Worm (Caenorhabditis elegans) whole organism, midembryonic: Measurements from ENCODE around the gene cpna-1.
"Not testable (repeated sequence)": the region's sequence is repeated elsewhere in the genome, so short reads cannot be mapped to it uniquely, and the experiment has no call there.

Experiments used
- T22C8.4 ChIP-seq: fragments of 200-800 bp; sonication (Bioruptor generic); IDR thresholded peaks from 2 replicates; pipeline ENCODE4 v1.3.6; 2022; ENCODE audit warnings: missing genetic modification characterization, missing compliant biosample characterization
- cog-1 ChIP-seq: sonication (generic microtip); optimal IDR thresholded peaks from 2 replicates; lab custom pipeline; 2016; ENCODE audit warnings: missing genetic modification characterization, missing compliant biosample characterization
- flt-1 ChIP-seq: fragments of 200-800 bp; sonication (Bioruptor generic); IDR thresholded peaks from 2 replicates; pipeline ENCODE4 v1.3.6; 2022; ENCODE audit warnings: missing genetic modification characterization, missing compliant biosample characterization
- klf-2 ChIP-seq: fragments of 200-800 bp; sonication (Bioruptor generic); conservative IDR thresholded peaks from 2 replicates; pipeline ENCODE4 v1.3.6; 2022; ENCODE audit warnings: missing genetic modification reagents, missing genetic modification characterization, missing compliant biosample characterization
- med-1 ChIP-seq: sonication (generic microtip); optimal IDR thresholded peaks from 2 replicates; lab custom pipeline; 2017; ENCODE audit warnings: missing genetic modification characterization, mild to moderate bottlenecking, missing compliant biosample characterization, antibody characterized with exemption, missing genetic modification reagents; ENCODE audit not compliant: insufficient read depth
- ref-1 ChIP-seq: fragments of 200-800 bp; sonication (Bioruptor generic); conservative IDR thresholded peaks from 2 replicates; pipeline ENCODE4 v1.3.6; 2022; ENCODE audit warnings: missing genetic modification reagents, missing genetic modification characterization, missing compliant biosample characterization
- tab-1 ChIP-seq: fragments of 200-800 bp; sonication (Bioruptor generic); IDR thresholded peaks from 2 replicates; pipeline ENCODE4 v1.3.6; 2022; ENCODE audit warnings: missing genetic modification characterization, missing compliant biosample characterization
- ztf-23 ChIP-seq: fragments of 200-800 bp; sonication (Bioruptor generic); IDR thresholded peaks from 2 replicates; pipeline ENCODE4 v1.3.6; 2022; ENCODE audit warnings: missing genetic modification reagents, missing genetic modification characterization, missing compliant biosample characterization
- ztf-29 ChIP-seq: fragments of 200-800 bp; sonication (Bioruptor generic); IDR thresholded peaks from 2 replicates; pipeline ENCODE4 v1.3.6; 2022; ENCODE audit warnings: missing genetic modification reagents, missing genetic modification characterization, missing compliant biosample characterization

Gene cpna-1

ce11 chrII:4186364-4186763 lies at the start of gene cpna-1:
Gene cpna-1 (plus strand): TSS chrII:4186664.
- no peak for TF ChIP-seq ztf-23
- TF ChIP-seq cog-1, result no peak
- no peak for TF ChIP-seq ref-1
- no peak for TF ChIP-seq flt-1 (GFP tag; lab: Robert Waterston, UW)
- no peak for TF ChIP-seq tab-1 (GFP tag; lab: Robert Waterston, UW)
- no peak for TF ChIP-seq T22C8.4 (GFP tag; lab: Robert Waterston, UW)
- no peak for TF ChIP-seq ztf-29 (GFP tag; lab: Robert Waterston, UW)
- no peak for TF ChIP-seq med-1 (GFP tag; lab: Kevin White, UChicago)
- TF ChIP-seq klf-2 (GFP tag; lab: Robert Waterston, UW), result no peak

- TF ChIP-seq klf-2 (GFP tag; lab: Robert Waterston, UW), result no peak
- no peak for TF ChIP-seq med-1 (GFP tag; lab: Kevin White, UChicago)
- TF ChIP-seq flt-1 (GFP tag; lab: Robert Waterston, UW), result no peak
- no peak for TF ChIP-seq tab-1 (GFP tag; lab: Robert Waterston, UW)
- no peak for TF ChIP-seq ztf-23
- TF ChIP-seq ref-1, result no peak
- TF ChIP-seq ztf-29 (GFP tag; lab: Robert Waterston, UW), result no peak
- TF ChIP-seq T22C8.4 (GFP tag; lab: Robert Waterston, UW), result no peak
- TF ChIP-seq cog-1, result no peak
Observed at ce11 chrII:4146039-4146438, 40.4 kb upstream of the cpna-1 start, which contains the start of gene F56D3.1. Gene F56D3.1 (plus strand): TSS chrII:4146339.

ce11 chrII:4150211-4150610 lies 36.3 kb upstream of the cpna-1 start:
- TF ChIP-seq T22C8.4 (GFP tag; lab: Robert Waterston, UW), result no peak
- TF ChIP-seq klf-2 (GFP tag; lab: Robert Waterston, UW), result no peak
- TF ChIP-seq ref-1, result no peak
- TF ChIP-seq med-1 (GFP tag; lab: Kevin White, UChicago), result no peak
- no peak for TF ChIP-seq tab-1 (GFP tag; lab: Robert Waterston, UW)
- no peak for TF ChIP-seq ztf-29 (GFP tag; lab: Robert Waterston, UW)
- TF ChIP-seq flt-1 (GFP tag; lab: Robert Waterston, UW), result no peak
- no peak for TF ChIP-seq cog-1
- no peak for TF ChIP-seq ztf-23

ce11 chrII:4151499-4152132 lies 34.8 kb upstream of the cpna-1 start:
- TF ChIP-seq cog-1, result no peak
- no peak for TF ChIP-seq T22C8.4 (GFP tag; lab: Robert Waterston, UW)
- no peak for TF ChIP-seq klf-2 (GFP tag; lab: Robert Waterston, UW)
- no peak for TF ChIP-seq ztf-29 (GFP tag; lab: Robert Waterston, UW)
- no peak for TF ChIP-seq med-1 (GFP tag; lab: Kevin White, UChicago)
- TF ChIP-seq ztf-23, result no peak
- TF ChIP-seq tab-1 (GFP tag; lab: Robert Waterston, UW), result no peak
- TF ChIP-seq flt-1 (GFP tag; lab: Robert Waterston, UW), result no peak
- no peak for TF ChIP-seq ref-1

ce11 chrII:4152864-4153263 lies 33.6 kb upstream of the cpna-1 start:
- TF ChIP-seq cog-1 (no peak), klf-2 (GFP tag; lab: Robert Waterston, UW) (no peak), ztf-23 (no peak), flt-1 (GFP tag; lab: Robert Waterston, UW) (no peak), tab-1 (GFP tag; lab: Robert Waterston, UW) (no peak), ref-1 (no peak), T22C8.4 (GFP tag; lab: Robert Waterston, UW) (no peak), med-1 (GFP tag; lab: Kevin White, UChicago) (no peak), ztf-29 (GFP tag; lab: Robert Waterston, UW) (no peak)

- TF ChIP-seq ztf-29 (GFP tag; lab: Robert Waterston, UW) (peak; percentile 49; the same call in 1 of the 2 replicates), T22C8.4 (GFP tag; lab: Robert Waterston, UW) (no peak), tab-1 (GFP tag; lab: Robert Waterston, UW) (no peak), cog-1 (no peak)
Observed at ce11 chrII:4155112-4155823, 31.2 kb upstream of the cpna-1 start, which contains the start of gene R03H10.2. Gene R03H10.2 (plus strand): TSS chrII:4155773.

ce11 chrII:4157817-4158216 lies 28.6 kb upstream of the cpna-1 start:
- no peak for TF ChIP-seq ztf-23
- no peak for TF ChIP-seq T22C8.4 (GFP tag; lab: Robert Waterston, UW)
- TF ChIP-seq cog-1, result no peak
- TF ChIP-seq ref-1, result no peak
- no peak for TF ChIP-seq klf-2 (GFP tag; lab: Robert Waterston, UW)

ce11 chrII:4159570-4159969 lies 26.9 kb upstream of the cpna-1 start:
- TF ChIP-seq flt-1 (GFP tag; lab: Robert Waterston, UW), result no peak
- no peak for TF ChIP-seq ref-1
- TF ChIP-seq T22C8.4 (GFP tag; lab: Robert Waterston, UW), result no peak
- no peak for TF ChIP-seq klf-2 (GFP tag; lab: Robert Waterston, UW)
- no peak for TF ChIP-seq cog-1
- no peak for TF ChIP-seq ztf-23
- TF ChIP-seq tab-1 (GFP tag; lab: Robert Waterston, UW), result no peak
- TF ChIP-seq ztf-29 (GFP tag; lab: Robert Waterston, UW), result no peak
- no peak for TF ChIP-seq med-1 (GFP tag; lab: Kevin White, UChicago)

ce11 chrII:4167833-4168232 lies 18.6 kb upstream of the cpna-1 start:
- no peak for TF ChIP-seq cog-1

ce11 chrII:4168404-4168803 lies 18.1 kb upstream of the cpna-1 start, which contains the start of gene R03H10.4:
Gene R03H10.4 (minus strand): TSS chrII:4168504.
- TF ChIP-seq ref-1; ztf-29 (GFP tag; lab: Robert Waterston, UW); flt-1 (GFP tag; lab: Robert Waterston, UW): not testable (repeated sequence)
